Worm (Caenorhabditis elegans) whole organism, midembryonic: ENCODE measurements around the gene str-20.

Experiments
- T22C8.4 ChIP-seq: fragments of 200-800 bp; sonication (Bioruptor generic); IDR thresholded peaks from 2 replicates; pipeline ENCODE4 v1.3.6; 2022; ENCODE audit warnings: missing genetic modification characterization, missing compliant biosample characterization
- cog-1 ChIP-seq: sonication (generic microtip); optimal IDR thresholded peaks from 2 replicates; lab custom pipeline; 2016; ENCODE audit warnings: missing genetic modification characterization, missing compliant biosample characterization
- flt-1 ChIP-seq: fragments of 200-800 bp; sonication (Bioruptor generic); IDR thresholded peaks from 2 replicates; pipeline ENCODE4 v1.3.6; 2022; ENCODE audit warnings: missing genetic modification characterization, missing compliant biosample characterization
- klf-2 ChIP-seq: fragments of 200-800 bp; sonication (Bioruptor generic); conservative IDR thresholded peaks from 2 replicates; pipeline ENCODE4 v1.3.6; 2022; ENCODE audit warnings: missing genetic modification reagents, missing genetic modification characterization, missing compliant biosample characterization
- med-1 ChIP-seq: sonication (generic microtip); optimal IDR thresholded peaks from 2 replicates; lab custom pipeline; 2017; ENCODE audit warnings: missing genetic modification characterization, mild to moderate bottlenecking, missing compliant biosample characterization, antibody characterized with exemption, missing genetic modification reagents; ENCODE audit not compliant: insufficient read depth
- ref-1 ChIP-seq: fragments of 200-800 bp; sonication (Bioruptor generic); conservative IDR thresholded peaks from 2 replicates; pipeline ENCODE4 v1.3.6; 2022; ENCODE audit warnings: missing genetic modification reagents, missing genetic modification characterization, missing compliant biosample characterization
- tab-1 ChIP-seq: fragments of 200-800 bp; sonication (Bioruptor generic); IDR thresholded peaks from 2 replicates; pipeline ENCODE4 v1.3.6; 2022; ENCODE audit warnings: missing genetic modification characterization, missing compliant biosample characterization
- ztf-23 ChIP-seq: fragments of 200-800 bp; sonication (Bioruptor generic); IDR thresholded peaks from 2 replicates; pipeline ENCODE4 v1.3.6; 2022; ENCODE audit warnings: missing genetic modification reagents, missing genetic modification characterization, missing compliant biosample characterization
- ztf-29 ChIP-seq: fragments of 200-800 bp; sonication (Bioruptor generic); IDR thresholded peaks from 2 replicates; pipeline ENCODE4 v1.3.6; 2022; ENCODE audit warnings: missing genetic modification reagents, missing genetic modification characterization, missing compliant biosample characterization

str-20 gene

DNA sequence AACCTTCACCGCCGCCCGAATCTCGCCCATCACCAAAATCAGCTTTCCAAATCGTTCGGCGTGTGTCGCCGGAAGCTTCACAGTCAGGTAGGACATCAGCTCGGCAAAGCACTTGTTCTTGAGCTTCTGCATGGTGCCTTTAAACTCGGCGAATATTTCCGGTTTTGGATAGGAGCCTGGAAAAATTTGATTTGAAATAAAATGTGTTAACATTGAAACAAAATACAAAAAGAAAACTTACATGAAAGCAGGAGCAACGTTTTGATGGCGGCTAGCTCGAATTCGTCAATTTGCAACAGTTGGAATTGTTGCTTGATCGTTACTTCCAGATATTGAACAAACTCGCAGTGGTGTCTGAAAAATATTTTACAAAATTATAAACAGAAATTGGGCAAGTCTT is 46.5 kb downstream of the str-20 start:
- no peak for TF ChIP-seq flt-1 (GFP tag; lab: Robert Waterston, UW)
- no peak for TF ChIP-seq T22C8.4 (GFP tag; lab: Robert Waterston, UW)
- no peak for TF ChIP-seq ref-1 (GFP tag; lab: Robert Waterston, UW)
- no peak for TF ChIP-seq ztf-23 (GFP tag; lab: Robert Waterston, UW)
- no peak for TF ChIP-seq ztf-29 (GFP tag; lab: Robert Waterston, UW)
- TF ChIP-seq tab-1: no peak
- TF ChIP-seq cog-1 (tag; lab: Kevin White, UChicago): no peak
- TF ChIP-seq klf-2 (GFP tag; lab: Robert Waterston, UW): no peak
- TF ChIP-seq med-1 (GFP tag; lab: Kevin White, UChicago): no peak

DNA sequence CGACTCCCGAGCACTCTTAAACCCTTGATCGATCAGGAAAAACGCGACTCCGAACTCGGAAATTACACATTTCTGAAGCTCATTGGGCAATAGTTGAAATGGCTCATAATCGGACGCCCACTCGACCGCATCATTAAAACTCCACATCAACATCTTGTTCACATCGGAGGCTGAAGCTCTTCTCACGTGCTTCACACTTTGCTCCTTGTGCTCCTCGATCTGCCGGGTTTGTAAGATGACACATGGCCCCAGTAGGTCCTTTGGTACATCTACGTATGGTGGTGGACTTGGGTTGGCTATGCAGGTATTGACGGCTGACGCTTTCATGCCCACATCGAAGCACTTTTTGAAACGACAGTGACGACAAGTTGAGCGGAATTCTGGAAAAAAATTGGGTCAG is 47.2 kb downstream of the str-20 start:
- TF ChIP-seq cog-1 (tag; lab: Kevin White, UChicago) (no peak), med-1 (GFP tag; lab: Kevin White, UChicago) (no peak), tab-1 (no peak), T22C8.4 (GFP tag; lab: Robert Waterston, UW) (no peak), ztf-29 (GFP tag; lab: Robert Waterston, UW) (no peak), klf-2 (GFP tag; lab: Robert Waterston, UW) (no peak), flt-1 (GFP tag; lab: Robert Waterston, UW) (no peak), ztf-23 (GFP tag; lab: Robert Waterston, UW) (no peak)

DNA sequence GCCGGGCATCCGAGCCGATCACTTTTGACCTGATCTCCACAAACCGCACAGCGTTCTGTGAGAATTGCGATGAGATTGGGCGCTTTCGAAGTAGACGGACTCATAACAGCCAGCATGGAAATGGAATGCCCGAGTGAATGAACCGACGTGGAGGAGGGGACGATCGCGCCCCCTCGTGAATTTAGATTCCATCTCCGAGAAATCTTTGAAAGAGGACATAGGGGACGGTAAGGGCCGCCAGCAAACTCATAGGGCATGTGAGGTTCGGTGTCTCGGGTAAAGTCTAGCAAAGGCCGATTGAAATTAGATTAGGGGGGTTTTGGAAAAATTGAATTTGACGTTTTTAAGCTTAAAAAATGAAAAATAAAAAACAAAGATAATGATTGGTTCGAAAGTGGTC is 48.2 kb downstream of the str-20 start, which contains the start of gene nhr-270:
Gene nhr-270, minus strand, starts transcription at position 257 of the 400 bp plus-strand sequence.
- no peak for TF ChIP-seq ref-1 (GFP tag; lab: Robert Waterston, UW)
- TF ChIP-seq klf-2 (GFP tag; lab: Robert Waterston, UW): no peak
- TF ChIP-seq T22C8.4 (GFP tag; lab: Robert Waterston, UW): no peak
- no peak for TF ChIP-seq tab-1
- TF ChIP-seq ztf-23 (GFP tag; lab: Robert Waterston, UW): no peak
- TF ChIP-seq med-1 (GFP tag; lab: Kevin White, UChicago): no peak
- TF ChIP-seq flt-1 (GFP tag; lab: Robert Waterston, UW): no peak
- TF ChIP-seq ztf-29 (GFP tag; lab: Robert Waterston, UW): no peak
- TF ChIP-seq cog-1 (tag; lab: Kevin White, UChicago): no peak
